Worm (Caenorhabditis elegans): Measurements from ENCODE around the gene mig-23.

Gene mig-23

DNA sequence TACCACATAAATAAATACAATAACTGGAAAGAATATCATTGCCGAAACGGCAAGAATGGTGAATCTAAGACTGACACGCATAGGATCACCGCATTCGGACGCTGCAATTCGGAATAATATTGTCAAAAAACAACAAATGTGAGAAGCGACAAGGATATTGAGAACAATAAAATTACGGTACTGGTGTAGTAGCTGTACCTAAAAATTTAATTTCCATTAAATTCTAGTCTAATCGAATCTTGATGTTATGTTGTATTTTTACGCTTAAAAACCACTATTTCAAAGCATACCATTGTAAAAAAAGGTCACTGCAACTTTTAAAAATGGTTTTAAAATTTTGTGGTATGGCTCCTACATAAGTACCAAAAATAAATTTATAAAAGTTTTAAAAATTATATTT lies at the start of gene mig-23:
Gene mig-23 (minus strand): TSS at position 101 of the 400 bp plus-strand sequence.
- no peak for TF ChIP-seq dao-5 (tag; optimal IDR thresholded peaks at IDR 0.05)
- TF ChIP-seq W03F9.2 (tag; optimal IDR thresholded peaks at IDR 0.05): no peak
- no peak for TF ChIP-seq him-1 (tag; optimal IDR thresholded peaks at IDR 0.05)

DNA sequence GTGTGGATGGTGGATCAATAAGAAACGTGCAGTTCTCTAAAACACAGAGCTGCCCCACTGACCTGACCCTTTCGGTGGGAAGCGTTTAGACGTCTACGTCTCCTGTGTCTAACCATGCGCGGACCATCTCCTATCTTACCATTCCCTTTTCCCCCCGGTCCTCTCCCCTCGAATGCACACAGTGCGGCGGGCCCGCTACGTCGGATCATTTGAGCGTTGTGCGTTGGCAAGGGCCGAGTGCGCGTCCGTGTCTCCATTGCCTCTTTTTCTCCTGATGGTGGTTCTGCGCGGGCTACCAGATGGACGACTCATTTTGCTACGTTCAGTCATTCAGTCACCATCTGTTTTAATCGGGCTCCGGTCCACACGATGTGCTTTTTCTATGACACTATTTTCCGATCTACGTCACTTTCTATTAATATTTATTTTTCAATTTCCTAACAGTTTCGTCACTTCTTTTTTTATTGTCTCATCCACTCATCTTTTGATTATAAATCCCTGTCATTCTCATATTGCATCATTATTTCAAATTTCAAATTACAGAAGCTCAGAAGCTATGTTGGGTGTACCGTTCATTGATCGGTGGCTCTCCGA lies 47.0 kb upstream of the mig-23 start, which contains the start of gene inx-3:
Gene inx-3 (plus strand): TSS at position 544 of the 594 bp plus-strand sequence.
- TF ChIP-seq him-1 (tag; optimal IDR thresholded peaks at IDR 0.05) (no peak), W03F9.2 (tag; optimal IDR thresholded peaks at IDR 0.05) (no peak), dao-5 (tag; optimal IDR thresholded peaks at IDR 0.05) (no peak)

DNA sequence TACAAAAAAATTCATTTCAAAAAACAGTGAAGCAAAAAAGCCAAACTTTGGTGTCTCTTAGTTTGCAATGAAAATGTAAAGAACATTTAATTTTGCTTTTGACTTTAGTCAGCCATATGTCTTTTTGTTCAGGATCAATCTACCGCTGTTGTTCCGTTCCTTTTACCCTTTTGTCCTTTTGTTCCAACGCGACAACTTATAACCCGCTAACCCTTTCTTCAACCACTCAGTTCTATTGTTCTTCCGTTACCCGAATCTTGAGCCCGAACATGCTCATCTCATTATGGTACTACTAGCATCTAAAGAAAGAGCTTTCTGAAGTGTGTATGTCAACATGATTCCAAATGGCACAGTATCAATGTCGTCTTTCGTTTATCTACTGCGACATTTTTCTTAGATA lies 45.3 kb upstream of the mig-23 start:
- TF ChIP-seq him-1 (tag; optimal IDR thresholded peaks at IDR 0.05) (no peak), W03F9.2 (tag; optimal IDR thresholded peaks at IDR 0.05) (no peak), dao-5 (tag; optimal IDR thresholded peaks at IDR 0.05) (no peak)

DNA sequence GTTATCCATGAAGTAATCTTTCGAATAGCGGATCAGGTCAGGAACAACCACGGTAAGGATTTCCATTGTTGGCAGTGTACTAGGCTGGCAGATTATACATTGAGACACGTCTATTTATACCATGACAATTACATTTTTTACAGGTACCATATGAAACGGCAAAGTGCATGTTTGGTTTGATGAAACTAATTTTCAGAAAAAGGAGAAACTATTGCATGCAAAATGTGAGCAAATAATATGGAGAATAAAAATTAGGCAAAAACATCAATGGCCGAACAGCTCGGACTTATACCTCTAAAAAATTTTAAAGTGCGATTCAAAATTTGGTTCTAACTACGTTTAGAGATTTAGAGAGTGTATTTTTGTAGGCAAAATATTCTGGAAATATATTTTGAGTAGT lies 44.1 kb upstream of the mig-23 start, which contains the start of gene F22F4.5:
Gene F22F4.5 (minus strand): TSS at position 101 of the 400 bp plus-strand sequence.
- no peak for TF ChIP-seq him-1 (tag; optimal IDR thresholded peaks at IDR 0.05)
- no peak for TF ChIP-seq W03F9.2 (tag; optimal IDR thresholded peaks at IDR 0.05)
- no peak for TF ChIP-seq dao-5 (tag; optimal IDR thresholded peaks at IDR 0.05)

DNA sequence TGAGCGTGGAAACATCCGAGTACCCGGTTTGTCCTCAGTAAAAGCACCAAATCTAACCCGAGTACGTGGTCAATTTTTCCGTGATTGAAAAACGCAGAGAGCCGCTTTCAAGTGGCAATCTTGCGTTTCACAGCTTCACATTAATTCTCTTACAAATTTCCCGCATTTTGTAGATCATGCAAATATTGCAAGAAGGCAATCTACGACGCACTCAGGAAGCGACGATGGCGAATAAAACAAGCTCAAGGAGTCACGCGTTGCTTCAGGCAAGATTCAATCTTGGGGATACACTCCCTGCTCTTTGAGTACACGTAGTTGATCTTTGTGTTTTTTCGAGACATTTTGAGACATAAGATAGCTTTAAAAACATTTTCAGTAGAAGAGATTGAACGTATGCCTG lies 39.2 kb upstream of the mig-23 start:
- TF ChIP-seq dao-5 (tag; optimal IDR thresholded peaks at IDR 0.05): no peak
- no peak for TF ChIP-seq W03F9.2 (tag; optimal IDR thresholded peaks at IDR 0.05)
- no peak for TF ChIP-seq him-1 (tag; optimal IDR thresholded peaks at IDR 0.05)

DNA sequence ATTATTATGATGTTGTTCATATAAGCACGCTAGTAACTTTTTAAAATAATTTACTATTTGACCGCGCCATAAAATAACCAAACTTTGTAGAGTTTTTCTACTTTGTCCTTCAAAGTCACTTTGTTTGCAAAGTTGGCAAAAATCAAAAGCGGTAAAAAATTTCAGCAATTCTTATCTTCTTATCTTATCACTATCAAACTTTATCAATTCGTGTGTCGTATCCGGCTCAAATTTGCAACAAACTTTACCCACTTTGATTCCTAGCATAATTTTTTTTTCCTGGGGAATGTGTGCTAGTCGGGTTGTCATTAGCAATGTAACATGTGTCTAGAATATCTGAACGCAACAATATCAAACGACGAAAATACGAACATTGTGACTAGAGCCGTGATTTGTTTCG lies 37.1 kb upstream of the mig-23 start:
- TF ChIP-seq dao-5 (tag; optimal IDR thresholded peaks at IDR 0.05) (no peak), W03F9.2 (tag; optimal IDR thresholded peaks at IDR 0.05) (no peak), him-1 (tag; optimal IDR thresholded peaks at IDR 0.05) (no peak)

DNA sequence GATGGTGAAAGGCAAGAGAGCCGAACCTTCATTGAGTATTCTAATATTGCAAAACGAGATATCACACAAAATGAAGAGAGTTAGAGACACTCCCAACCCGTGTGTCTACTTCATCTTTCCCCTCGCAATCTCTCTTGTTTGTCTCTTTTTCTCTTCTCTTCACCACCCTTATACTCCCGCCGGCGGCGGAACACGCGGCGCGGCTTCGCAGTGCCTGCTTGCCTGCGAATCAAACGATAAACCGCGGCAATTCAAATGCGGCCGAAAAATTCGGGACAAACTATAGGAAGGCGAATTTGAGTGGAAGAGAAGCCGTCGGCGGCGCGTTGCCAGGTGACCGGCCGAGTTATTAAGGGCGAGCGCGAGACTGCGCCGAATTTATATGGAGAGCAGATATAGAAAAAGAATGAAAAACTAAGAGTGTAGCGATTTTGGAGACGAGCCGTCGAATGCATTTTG lies 35.9 kb upstream of the mig-23 start, which contains the start of gene klp-13:
Gene klp-13 (plus strand): TSS at position 409 of the 459 bp plus-strand sequence.
- TF ChIP-seq him-1 (tag; optimal IDR thresholded peaks at IDR 0.05) (peak; percentile 76), W03F9.2 (tag; optimal IDR thresholded peaks at IDR 0.05) (no peak)

DNA sequence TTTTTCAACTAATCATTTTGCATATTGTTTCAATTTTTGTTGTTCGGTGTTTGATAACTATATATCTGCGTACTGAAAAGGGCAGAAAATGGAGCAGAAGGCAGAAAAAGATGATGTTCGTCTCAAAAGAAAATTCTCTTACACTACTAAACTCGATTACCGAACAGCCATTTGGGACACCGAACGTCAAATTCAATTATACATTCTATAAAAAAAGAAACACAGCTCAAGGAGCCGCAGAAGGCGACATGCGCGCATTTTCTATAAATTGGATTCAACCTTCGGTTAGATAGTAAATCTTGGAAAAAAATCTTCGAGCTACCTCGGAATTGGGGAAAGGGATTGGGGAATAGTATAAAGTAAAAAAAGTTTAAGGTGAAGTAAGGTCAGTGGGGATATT lies 34.6 kb upstream of the mig-23 start:
- no peak for TF ChIP-seq W03F9.2 (tag; optimal IDR thresholded peaks at IDR 0.05)
- TF ChIP-seq dao-5 (tag; optimal IDR thresholded peaks at IDR 0.05): no peak
- TF ChIP-seq him-1 (tag; optimal IDR thresholded peaks at IDR 0.05): no peak

DNA sequence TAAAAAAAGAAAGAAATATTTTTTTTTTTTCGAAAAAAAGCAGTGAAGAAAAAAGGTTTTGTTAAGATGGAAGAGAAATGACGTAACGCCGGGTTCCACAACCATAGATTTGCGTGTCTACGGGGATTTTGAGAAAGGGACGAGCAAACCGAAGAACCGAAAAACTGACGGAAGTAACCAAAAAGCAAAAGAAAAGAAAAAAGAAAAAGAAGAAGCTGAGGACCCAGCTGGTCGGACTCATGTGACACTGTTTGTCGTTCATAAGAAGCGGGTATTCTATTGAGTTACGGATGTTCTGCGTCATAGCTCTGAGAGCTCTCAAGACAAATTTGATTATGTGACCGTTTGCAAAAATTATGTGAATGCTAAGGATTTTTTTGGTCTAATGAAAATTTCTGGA lies 34.1 kb upstream of the mig-23 start:
- TF ChIP-seq dao-5 (tag; optimal IDR thresholded peaks at IDR 0.05) (no peak), W03F9.2 (tag; optimal IDR thresholded peaks at IDR 0.05) (no peak), him-1 (tag; optimal IDR thresholded peaks at IDR 0.05) (peak; percentile 20)

DNA sequence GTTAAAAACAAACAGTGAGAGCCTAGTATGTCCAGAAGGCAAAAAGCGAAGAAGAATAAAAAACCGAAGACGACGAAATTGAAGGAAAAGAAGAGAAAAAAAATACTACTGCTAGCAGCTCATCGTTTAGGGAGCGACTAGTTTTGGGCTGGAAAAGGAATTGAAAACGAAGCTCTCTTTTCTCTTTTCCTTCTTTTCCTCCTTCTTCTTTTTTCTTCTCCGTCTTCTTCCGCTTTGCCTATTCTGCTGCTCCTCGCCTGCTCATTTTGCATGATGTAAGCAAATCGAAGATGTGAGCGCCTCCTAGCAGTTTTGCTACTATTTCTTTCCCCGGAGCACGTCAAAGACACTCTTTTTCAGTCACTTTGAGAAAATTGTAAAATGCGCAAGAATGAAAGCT lies 33.0 kb upstream of the mig-23 start:
- TF ChIP-seq him-1 (tag; optimal IDR thresholded peaks at IDR 0.05): peak; percentile 31
- no peak for TF ChIP-seq dao-5 (tag; optimal IDR thresholded peaks at IDR 0.05)
- no peak for TF ChIP-seq W03F9.2 (tag; optimal IDR thresholded peaks at IDR 0.05)

DNA sequence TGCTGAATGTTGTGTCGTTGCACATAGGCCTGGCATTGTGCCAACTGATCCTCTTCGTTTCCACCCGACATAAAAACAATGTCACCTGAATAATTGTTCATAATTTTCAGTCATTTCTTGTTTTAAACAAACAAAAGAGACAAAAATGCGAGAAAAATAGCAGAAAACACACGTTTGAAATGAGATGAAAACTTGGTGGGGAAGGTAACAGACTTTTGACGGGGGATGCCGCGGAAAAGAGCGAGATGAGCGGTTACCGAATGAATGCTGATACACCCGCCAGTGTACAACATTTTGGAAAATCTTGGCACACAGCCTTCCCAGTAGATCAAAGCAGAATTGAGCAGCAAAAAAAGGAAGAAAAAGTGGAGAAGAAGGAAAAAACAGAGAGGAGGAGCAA lies 29.1 kb upstream of the mig-23 start, which contains the start of gene kin-2:
Gene kin-2 (minus strand): TSS at position 101 of the 400 bp plus-strand sequence.
- TF ChIP-seq W03F9.2 (tag; optimal IDR thresholded peaks at IDR 0.05) (no peak), dao-5 (tag; optimal IDR thresholded peaks at IDR 0.05) (no peak), him-1 (tag; optimal IDR thresholded peaks at IDR 0.05) (no peak)

DNA sequence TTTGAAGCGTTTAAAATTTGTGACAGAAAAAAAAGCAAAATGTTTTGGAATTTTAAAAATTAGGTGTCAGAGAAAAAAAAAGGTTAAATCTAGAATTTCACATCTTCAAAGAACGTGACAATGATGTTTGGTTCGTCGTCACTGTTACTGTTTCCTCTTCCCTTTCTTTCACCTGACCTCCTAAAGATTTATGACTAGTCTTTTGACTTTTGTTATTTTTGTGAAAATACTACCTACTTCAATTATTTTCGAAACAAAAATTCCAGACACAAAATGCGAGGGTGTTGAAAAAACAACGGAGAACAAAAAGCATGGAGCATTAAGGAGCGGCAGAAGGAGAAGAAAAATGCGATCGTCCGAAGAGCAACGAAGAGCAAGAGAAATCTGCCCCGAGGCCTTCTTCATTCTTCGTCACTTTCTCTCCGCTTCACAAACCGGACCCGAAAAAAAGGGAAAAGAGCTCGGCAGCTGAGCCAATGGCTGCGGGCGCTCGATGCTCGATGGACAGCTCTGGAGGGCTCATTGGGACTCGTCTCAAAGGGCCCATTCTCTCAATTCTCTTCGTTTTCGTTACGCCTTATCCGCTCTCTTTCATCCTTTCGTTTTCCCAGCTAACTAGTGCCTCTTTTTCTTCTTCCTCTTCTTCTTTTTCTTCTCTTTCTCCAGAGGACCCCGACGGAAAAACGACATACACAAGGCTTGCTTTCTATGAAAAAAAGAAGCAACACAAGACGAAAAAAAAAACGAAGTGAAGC lies 27.7 kb upstream of the mig-23 start:
- TF ChIP-seq him-1 (tag; optimal IDR thresholded peaks at IDR 0.05) (peak; percentile 71), dao-5 (tag; optimal IDR thresholded peaks at IDR 0.05) (no peak)

DNA sequence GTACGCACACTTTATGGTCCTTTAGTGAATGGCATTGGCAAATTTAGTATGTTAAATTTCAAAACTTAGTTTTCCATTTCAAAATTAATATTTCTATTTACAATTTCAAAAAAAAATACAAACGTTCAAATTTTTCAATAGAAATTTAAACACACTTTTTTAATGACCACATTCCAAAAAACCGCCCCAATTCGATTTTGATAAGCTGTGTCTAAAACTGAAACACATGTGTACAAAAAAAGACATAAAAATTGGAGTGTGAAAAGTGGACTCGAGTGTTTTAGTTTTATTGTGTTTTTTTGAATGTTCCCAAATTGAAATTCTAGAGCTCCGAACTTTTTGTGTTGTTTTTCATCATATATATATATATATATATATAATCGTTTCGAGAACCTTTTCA lies 27.1 kb upstream of the mig-23 start:
- TF ChIP-seq dao-5 (tag; optimal IDR thresholded peaks at IDR 0.05) (no peak), him-1 (tag; optimal IDR thresholded peaks at IDR 0.05) (no peak), W03F9.2 (tag; optimal IDR thresholded peaks at IDR 0.05) (no peak)

DNA sequence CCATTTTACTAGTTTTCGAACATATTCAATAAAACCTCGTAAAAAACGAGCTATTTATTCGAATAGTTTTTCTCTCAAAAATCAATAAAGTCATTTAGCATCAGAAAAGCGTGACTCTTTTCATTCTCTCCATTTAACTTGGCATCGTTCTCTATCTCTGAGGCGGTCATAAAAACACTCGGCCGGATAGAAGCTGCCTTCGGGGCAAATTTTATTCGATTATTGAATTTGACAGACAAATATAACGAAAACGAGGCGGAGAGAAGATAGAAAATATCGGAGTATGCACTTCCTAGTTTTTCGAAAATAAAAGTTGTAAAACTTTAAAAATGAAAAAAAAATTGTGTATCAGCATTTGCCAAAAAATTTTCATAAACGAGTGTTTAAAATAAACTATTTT lies 26.6 kb upstream of the mig-23 start:
- TF ChIP-seq dao-5 (tag; optimal IDR thresholded peaks at IDR 0.05) (no peak), him-1 (tag; optimal IDR thresholded peaks at IDR 0.05) (no peak), W03F9.2 (tag; optimal IDR thresholded peaks at IDR 0.05) (no peak)
